Fruit fly (Drosophila melanogaster) whole organism, embryonic: ENCODE measurements around the gene COX7AL2.

Experiments used
- Atf6 ChIP-seq: fragments of 200-800 bp; sonication (Bioruptor generic); IDR thresholded peaks from 2 replicates; pipeline ENCODE4 v1.3.6; 2022; ENCODE audit warnings: missing biosample characterization, missing genetic modification characterization
- Awh ChIP-seq: fragments of 200-800 bp; sonication (Bioruptor generic); IDR thresholded peaks from 2 replicates; pipeline ENCODE4, ENCODE4 v1.3.6; 2022; ENCODE audit warnings: missing biosample characterization, missing genetic modification characterization
- CG10321 ChIP-seq: fragments of 200-800 bp; sonication (Bioruptor generic); IDR thresholded peaks from 2 replicates; pipeline ENCODE4 v1.3.6; 2022; ENCODE audit warnings: missing biosample characterization, missing genetic modification characterization
- CG12155 ChIP-seq: fragments of 200-800 bp; sonication (Bioruptor generic); optimal IDR thresholded peaks from 3 replicates; lab custom pipeline; 2016; ENCODE audit warnings: missing biosample characterization, missing genetic modification characterization
- CG12769 ChIP-seq: fragments of 200-800 bp; sonication (Bioruptor generic); optimal IDR thresholded peaks from 2 replicates; lab custom pipeline; 2019; ENCODE audit warnings: missing biosample characterization, mild to moderate bottlenecking, missing genetic modification characterization, moderate library complexity
- CG15073 ChIP-seq: fragments of 200-800 bp; sonication (Bioruptor generic); optimal IDR thresholded peaks from 2 replicates; lab custom pipeline; 2016; ENCODE audit warnings: missing biosample characterization, missing genetic modification characterization
- CG17361 ChIP-seq: fragments of 200-800 bp; sonication (Bioruptor generic); IDR thresholded peaks from 3 replicates; pipeline ENCODE4 v1.3.6; 2022; ENCODE audit warnings: missing biosample characterization, missing genetic modification characterization
- CG18476 ChIP-seq: fragments of 200-800 bp; sonication (Bioruptor generic); optimal IDR thresholded peaks from 2 replicates; lab custom pipeline; 2016; ENCODE audit warnings: missing biosample characterization, mild to moderate bottlenecking, missing genetic modification characterization
- CG3838 ChIP-seq: fragments of 200-800 bp; sonication (Bioruptor generic); optimal IDR thresholded peaks from 3 replicates; lab custom pipeline; 2016; ENCODE audit warnings: missing biosample characterization, missing genetic modification characterization
- CG3847 ChIP-seq: fragments of 200-800 bp; sonication (Bioruptor generic); IDR thresholded peaks from 2 replicates; pipeline ENCODE4 v1.3.6; 2022; ENCODE audit warnings: missing biosample characterization, missing genetic modification characterization
- CG4404 ChIP-seq: fragments of 200-800 bp; sonication (Bioruptor generic); IDR thresholded peaks from 2 replicates; pipeline ENCODE4 v1.3.6; 2022; ENCODE audit warnings: missing biosample characterization, missing genetic modification characterization
- CG6765 ChIP-seq: fragments of 200-800 bp; sonication (Bioruptor generic); optimal IDR thresholded peaks from 3 replicates; lab custom pipeline; 2017; ENCODE audit warnings: missing biosample characterization, mild to moderate bottlenecking, missing genetic modification characterization
- CG9215 ChIP-seq: fragments of 200-800 bp; sonication (Bioruptor generic); IDR thresholded peaks from 2 replicates; pipeline ENCODE4 v1.3.6; 2022; ENCODE audit warnings: missing biosample characterization, missing genetic modification characterization
- Dll ChIP-seq: fragments of 200-800 bp; sonication (Bioruptor generic); IDR thresholded peaks from 4 replicates; pipeline ENCODE4 v1.3.6; 2022; ENCODE audit warnings: missing biosample characterization, missing genetic modification characterization; ENCODE audit not compliant: partially characterized antibody
- ERR ChIP-seq: fragments of 200-800 bp; sonication (Bioruptor generic); optimal IDR thresholded peaks from 2 replicates; lab custom pipeline; 2016; ENCODE audit warnings: missing biosample characterization, missing genetic modification characterization
- Fer3 ChIP-seq: fragments of 200-800 bp; sonication (Bioruptor generic); optimal IDR thresholded peaks from 2 replicates; lab custom pipeline; 2018; ENCODE audit warnings: missing biosample characterization, mild to moderate bottlenecking, missing genetic modification characterization, moderate library complexity
- H2.0 ChIP-seq: fragments of 200-800 bp; sonication (Bioruptor generic); IDR thresholded peaks from 2 replicates; pipeline ENCODE4 v1.3.6; 2022; ENCODE audit warnings: missing biosample characterization, missing genetic modification characterization
- Mes4 ChIP-seq: fragments of 200-800 bp; sonication (Bioruptor generic); optimal IDR thresholded peaks from 2 replicates; lab custom pipeline; 2016; ENCODE audit warnings: missing biosample characterization, missing genetic modification characterization
- Rfx ChIP-seq: fragments of 200-800 bp; sonication (Bioruptor generic); IDR thresholded peaks from 2 replicates; pipeline ENCODE4 v1.3.6; 2022; ENCODE audit warnings: missing biosample characterization, missing genetic modification characterization
- Sox100B ChIP-seq: fragments of 200-800 bp; sonication (Bioruptor generic); optimal IDR thresholded peaks from 3 replicates; lab custom pipeline; 2018; ENCODE audit warnings: missing biosample characterization, mild to moderate bottlenecking, missing genetic modification characterization
- Stat92E ChIP-seq, 3 experiments: fragments of >200 bp in 2 of 3; fragments of 200-800 bp in 1 of 3; sonication (Bioruptor generic) in 1 of 3; optimal IDR thresholded peaks; 2 replicates each; lab custom pipeline; 2017 to 2019; ENCODE audit warnings: missing biosample characterization in 3 of 3, missing genetic modification characterization in 3 of 3, mild to moderate bottlenecking in 1 of 3, moderate library complexity in 1 of 3
- Vsx1 ChIP-seq: fragments of 200-800 bp; sonication (Bioruptor generic); optimal IDR thresholded peaks from 2 replicates; lab custom pipeline; 2017; ENCODE audit warnings: missing biosample characterization, mild to moderate bottlenecking, missing genetic modification characterization, missing genetic modification reagents
- ab ChIP-seq: fragments of 200-800 bp; sonication (Bioruptor generic); optimal IDR thresholded peaks from 2 replicates; lab custom pipeline; 2016; ENCODE audit warnings: missing biosample characterization, missing genetic modification characterization
- ac ChIP-seq: fragments of 200-800 bp; sonication (Bioruptor generic); optimal IDR thresholded peaks from 3 replicates; lab custom pipeline; 2017; ENCODE audit warnings: missing biosample characterization, mild to moderate bottlenecking, missing genetic modification characterization
- ash1 ChIP-seq: fragments of 200-800 bp; sonication (Bioruptor generic); optimal IDR thresholded peaks from 2 replicates; lab custom pipeline; 2018; ENCODE audit warnings: missing biosample characterization, mild to moderate bottlenecking, missing genetic modification characterization
- ato ChIP-seq: fragments of 200-800 bp; sonication (Bioruptor generic); IDR thresholded peaks from 2 replicates; pipeline ENCODE4 v1.3.6; 2022; ENCODE audit warnings: missing biosample characterization, missing genetic modification characterization; ENCODE audit not compliant: partially characterized antibody
- bsh ChIP-seq, 2 experiments: fragments of 200-800 bp; sonication (Bioruptor generic); optimal IDR thresholded peaks; 2 replicates each; lab custom pipeline; 2017 to 2018; ENCODE audit warnings: mild to moderate bottlenecking in 2 of 2, missing biosample characterization in 2 of 2, missing genetic modification characterization in 2 of 2, moderate library complexity in 1 of 2
- btn ChIP-seq: fragments of 200-800 bp; sonication (Bioruptor generic); optimal IDR thresholded peaks from 2 replicates; lab custom pipeline; 2016; ENCODE audit warnings: missing biosample characterization, missing genetic modification characterization
- cg ChIP-seq: fragments of 200-800 bp; sonication (Bioruptor generic); optimal IDR thresholded peaks from 3 replicates; lab custom pipeline; 2019; ENCODE audit warnings: missing biosample characterization, mild to moderate bottlenecking, missing genetic modification characterization, moderate library complexity
- dati ChIP-seq: fragments of 200-800 bp; sonication (Bioruptor generic); IDR thresholded peaks from 2 replicates; pipeline ENCODE4 v1.3.6; 2022; ENCODE audit warnings: missing biosample characterization, missing genetic modification characterization
- esg ChIP-seq: fragments of 200-800 bp; sonication (Bioruptor generic); conservative IDR thresholded peaks from 2 replicates; pipeline ENCODE4 v1.3.6; 2022; ENCODE audit warnings: missing biosample characterization, missing genetic modification characterization
- eyg ChIP-seq: fragments of 200-800 bp; sonication (Bioruptor generic); optimal IDR thresholded peaks from 3 replicates; lab custom pipeline; 2016; ENCODE audit warnings: missing biosample characterization, missing genetic modification characterization
- fd64A ChIP-seq: fragments of 200-800 bp; sonication (Bioruptor generic); optimal IDR thresholded peaks from 3 replicates; lab custom pipeline; 2018; ENCODE audit warnings: missing biosample characterization, mild to moderate bottlenecking, missing genetic modification characterization
- gem ChIP-seq: fragments of 200-800 bp; sonication (Bioruptor generic); optimal IDR thresholded peaks from 2 replicates; lab custom pipeline; 2019; ENCODE audit warnings: missing biosample characterization, mild to moderate bottlenecking, missing genetic modification characterization, moderate library complexity
- jing ChIP-seq: fragments of 200-800 bp; sonication (Bioruptor generic); optimal IDR thresholded peaks from 2 replicates; lab custom pipeline; 2018; ENCODE audit warnings: missing biosample characterization, mild to moderate bottlenecking, missing genetic modification characterization
- ken ChIP-seq: fragments of 200-800 bp; sonication (Bioruptor generic); IDR thresholded peaks from 3 replicates; pipeline ENCODE4 v1.3.6; 2022; ENCODE audit warnings: missing biosample characterization, missing genetic modification characterization
- klu ChIP-seq: fragments of 200-800 bp; sonication (Bioruptor generic); IDR thresholded peaks from 2 replicates; pipeline ENCODE4 v1.3.6; 2022; ENCODE audit warnings: missing biosample characterization, missing genetic modification characterization
- lab ChIP-seq: fragments of 200-800 bp; sonication (Bioruptor generic); optimal IDR thresholded peaks from 3 replicates; lab custom pipeline; 2017; ENCODE audit warnings: missing biosample characterization, missing genetic modification characterization, mild to moderate bottlenecking, moderate library complexity, missing genetic modification reagents
- lilli ChIP-seq: fragments of 200-800 bp; sonication (Bioruptor generic); optimal IDR thresholded peaks from 3 replicates; lab custom pipeline; 2016; ENCODE audit warnings: missing biosample characterization, missing genetic modification characterization
- lola ChIP-seq, 3 experiments: fragments of >200 bp in 2 of 3; fragments of 200-800 bp in 1 of 3; sonication (Bioruptor generic) in 1 of 3; optimal IDR thresholded peaks; 2 replicates each; lab custom pipeline; 2017 to 2019; ENCODE audit warnings: missing biosample characterization in 3 of 3, missing genetic modification characterization in 3 of 3, mild to moderate bottlenecking in 1 of 3, moderate library complexity in 1 of 3
- lov ChIP-seq, 2 experiments: fragments of 200-800 bp in 1 of 2; fragments of >200 bp in 1 of 2; sonication (Bioruptor generic) in 1 of 2; IDR thresholded peaks in 1 of 2; optimal IDR thresholded peaks in 1 of 2; 2 replicates in 1 of 2; 3 replicates in 1 of 2; pipeline versions ENCODE4 v1.3.6 to Lab custom; 2017 to 2022; ENCODE audit warnings: missing biosample characterization in 1 of 2, missing genetic modification characterization in 1 of 2
- org-1 ChIP-seq: fragments of 200-800 bp; sonication (Bioruptor generic); optimal IDR thresholded peaks from 2 replicates; lab custom pipeline; 2017; ENCODE audit warnings: missing biosample characterization, missing genetic modification characterization
- p53 ChIP-seq: fragments of 200-800 bp; sonication (Bioruptor generic); optimal IDR thresholded peaks from 2 replicates; lab custom pipeline; 2016; ENCODE audit warnings: missing biosample characterization, missing genetic modification characterization
- peb ChIP-seq: fragments of 200-800 bp; sonication (Bioruptor generic); IDR thresholded peaks from 2 replicates; pipeline ENCODE4 v1.3.6; 2022; ENCODE audit warnings: missing biosample characterization, missing genetic modification characterization
- pfk ChIP-seq: fragments of 200-800 bp; sonication (Bioruptor generic); optimal IDR thresholded peaks from 2 replicates; lab custom pipeline; 2018; ENCODE audit warnings: missing biosample characterization, mild to moderate bottlenecking, missing genetic modification characterization, moderate library complexity
- pho ChIP-seq: fragments of 200-800 bp; sonication (Bioruptor generic); optimal IDR thresholded peaks from 2 replicates; lab custom pipeline; 2016; ENCODE audit warnings: missing biosample characterization, missing genetic modification characterization
- salm ChIP-seq: fragments of 200-800 bp; sonication (Bioruptor generic); optimal IDR thresholded peaks from 2 replicates; lab custom pipeline; 2018; ENCODE audit warnings: missing biosample characterization, mild to moderate bottlenecking, missing genetic modification characterization
- slp2 ChIP-seq: fragments of 200-800 bp; sonication (Bioruptor generic); optimal IDR thresholded peaks from 2 replicates; lab custom pipeline; 2016; ENCODE audit warnings: missing biosample characterization, missing genetic modification characterization
- sob ChIP-seq: fragments of 200-800 bp; sonication (Bioruptor generic); IDR thresholded peaks from 2 replicates; pipeline ENCODE4 v1.3.6; 2022; ENCODE audit warnings: missing biosample characterization, missing genetic modification characterization
- twi ChIP-seq: fragments of 200-800 bp; optimal IDR thresholded peaks from 2 replicates; lab custom pipeline; 2019; ENCODE audit warnings: missing biosample characterization, mild to moderate bottlenecking, missing genetic modification characterization, moderate library complexity

COX7AL2 gene

dm6 chr2L:2180665-2181064 lies 17.0 kb downstream of the COX7AL2 start:
- TF ChIP-seq Fer3: no peak
- no peak for TF ChIP-seq Mes4 (GFP tag; lab: Kevin White, UChicago)
- no peak for TF ChIP-seq klu (GFP tag; lab: Robert Waterston, UW)
- no peak for TF ChIP-seq ken (GFP tag; lab: Robert Waterston, UW)
- no peak for TF ChIP-seq CG18476 (GFP tag; lab: Kevin White, UChicago)
- TF ChIP-seq sob (GFP tag; lab: Robert Waterston, UW): no peak
- peak; percentile 20 for TF ChIP-seq CG12769 (tag; lab: Kevin White, UChicago)
- no peak for TF ChIP-seq salm (tag; lab: Kevin White, UChicago)
- TF ChIP-seq Awh (GFP tag; lab: Robert Waterston, UW): no peak
- no peak for TF ChIP-seq pfk (GFP tag; lab: Kevin White, UChicago)
- TF ChIP-seq p53 (GFP tag; lab: Kevin White, UChicago): no peak
- peak; percentile 95 for TF ChIP-seq twi
- TF ChIP-seq CG10321: no peak
- no peak for TF ChIP-seq jing (GFP tag; lab: Kevin White, UChicago)
- no peak for TF ChIP-seq CG3847 (GFP tag; lab: Robert Waterston, UW)
- no peak for TF ChIP-seq lola (GFP tag; optimal IDR thresholded peaks at IDR 0.05; lab: Kevin White, UChicago)
- peak; percentile 47 for TF ChIP-seq cg (GFP tag; lab: Kevin White, UChicago)
- no peak for TF ChIP-seq H2.0 (GFP tag; lab: Robert Waterston, UW)
- no peak for TF ChIP-seq peb (GFP tag; lab: Robert Waterston, UW)
- TF ChIP-seq, all 482 proteins: peak for 3

- TF ChIP-seq Dll (GFP tag; lab: Robert Waterston, UW) (no peak), CG6765 (peak; percentile 76), dati (GFP tag; lab: Robert Waterston, UW) (peak; percentile 89), CG17361 (GFP tag; lab: Robert Waterston, UW) (peak; percentile 81), bsh (GFP tag; optimal IDR thresholded peaks at IDR 0.05; lab: Kevin White, UChicago) (peak; percentile 45 to 96), esg (GFP tag; lab: Robert Waterston, UW) (peak; percentile 89), org-1 (peak; percentile 76), ac (peak; percentile 78), eyg (GFP tag; lab: Kevin White, UChicago) (peak; percentile 67), lab (peak; percentile 92), Vsx1 (peak; percentile 80), ato (no peak), CG3838 (peak; percentile 73), ash1 (no peak), Sox100B (peak; percentile 89), CG4404 (GFP tag; lab: Robert Waterston, UW) (peak; percentile 84), Atf6 (GFP tag; lab: Robert Waterston, UW) (peak; percentile 87), Rfx (peak; percentile 88), CG9215 (GFP tag; lab: Robert Waterston, UW) (peak; percentile 66), CG15073 (GFP tag; lab: Kevin White, UChicago) (peak; percentile 55), lov (optimal IDR thresholded peaks at IDR 0.05; lab: Kevin White, UChicago) (no peak), lov (GFP tag; IDR thresholded peaks at IDR 0.05; lab: Robert Waterston, UW) (peak; percentile 89), slp2 (GFP tag; lab: Kevin White, UChicago) (peak; percentile 71), CG12155 (GFP tag; lab: Kevin White, UChicago) (peak; percentile 67), lilli (peak; percentile 77), ERR (GFP tag; lab: Kevin White, UChicago) (peak; percentile 59), Awh (GFP tag; lab: Robert Waterston, UW) (peak; percentile 88), Stat92E (GFP tag; optimal IDR thresholded peaks at IDR 0.05; lab: Kevin White, UChicago) (peak in 1 of 3 experiments; percentile 87), fd64A (GFP tag; lab: Kevin White, UChicago) (peak; percentile 82), pho (peak; percentile 57), gem (tag; lab: Kevin White, UChicago) (peak; percentile 96), ab (GFP tag; lab: Kevin White, UChicago) (peak; percentile 2), btn (GFP tag; lab: Kevin White, UChicago) (peak; percentile 75)
These were observed 17.6 kb downstream of the COX7AL2 start for dm6 chr2L:2180120-2180539.
